Worm (Caenorhabditis elegans): ENCODE measurements around the gene spp-19.

spp-19 gene

DNA sequence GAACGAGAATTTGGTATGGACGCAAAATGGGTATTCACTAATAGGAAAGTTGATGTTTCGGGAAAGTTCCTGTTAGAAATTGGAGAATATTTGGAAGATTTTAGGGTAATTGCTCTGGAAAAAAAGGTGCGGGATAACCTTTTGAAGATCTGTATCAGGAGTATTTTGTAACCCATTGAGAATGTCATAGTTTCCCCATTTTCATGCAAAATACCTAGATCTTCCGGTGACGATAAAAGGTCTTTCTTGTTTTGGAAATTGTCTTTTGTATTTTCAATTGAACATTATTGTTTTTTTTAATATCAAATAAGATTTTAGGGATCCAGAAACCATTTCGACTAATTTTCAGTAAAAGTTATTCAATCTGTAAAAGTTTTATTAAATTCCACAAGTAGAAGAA, at the start of gene spp-19:
TSS of gene spp-19 (minus strand) at position 101 of the 400 bp plus-strand sequence.
- TF ChIP-seq vab-15 (tag; optimal IDR thresholded peaks at IDR 0.05) (no peak), zip-4 (GFP tag; optimal IDR thresholded peaks at IDR 0.05) (no peak), unc-62 (GFP tag; optimal IDR thresholded peaks at IDR 0.05) (no peak), sptf-1 (tag; optimal IDR thresholded peaks at IDR 0.05) (no peak), snu-23 (GFP tag; optimal IDR thresholded peaks at IDR 0.05) (no peak), ztf-11 (tag; optimal IDR thresholded peaks at IDR 0.05) (no peak), nhr-237 (tag; optimal IDR thresholded peaks at IDR 0.05) (no peak), unc-98 (GFP tag; IDR thresholded peaks at IDR 0.05) (no peak), ceh-63 (GFP tag; optimal IDR thresholded peaks at IDR 0.05) (no peak), tbx-2 (tag; optimal IDR thresholded peaks at IDR 0.05) (no peak), C16A3.4 (tag; optimal IDR thresholded peaks at IDR 0.05) (no peak)

DNA sequence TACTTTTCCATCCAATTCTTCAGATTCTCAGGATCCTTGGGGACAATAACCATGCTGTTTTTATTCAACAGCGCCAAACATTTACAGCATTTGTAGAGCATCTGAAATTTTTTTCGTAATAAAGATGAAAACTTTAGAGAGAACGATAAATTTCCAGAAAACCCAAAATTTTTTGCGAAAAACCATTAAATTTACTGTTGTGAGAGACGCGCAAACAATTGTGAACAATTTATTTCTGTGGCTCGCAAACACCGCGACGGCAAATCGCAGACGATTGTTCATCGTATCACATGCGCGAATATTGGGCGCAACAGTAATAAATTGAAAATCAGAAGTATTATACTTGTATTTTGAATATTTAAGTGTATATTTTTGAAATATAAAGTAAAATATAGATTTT, 49.6 kb upstream of the spp-19 start, which contains the start of gene gon-14:
TSS of gene gon-14 (minus strand) at position 101 of the 400 bp plus-strand sequence.
- TF ChIP-seq lin-14 (GFP tag; optimal IDR thresholded peaks at IDR 0.05) (no peak), lin-39 (tag; optimal IDR thresholded peaks at IDR 0.05) (no peak), F16B12.6 (tag; optimal IDR thresholded peaks at IDR 0.05) (no peak), nhr-11 (tag; optimal IDR thresholded peaks at IDR 0.05) (no peak), C16A3.4 (tag; optimal IDR thresholded peaks at IDR 0.05) (no peak), zag-1 (tag; optimal IDR thresholded peaks at IDR 0.05) (no peak), sptf-1 (tag; optimal IDR thresholded peaks at IDR 0.05) (no peak), fkh-4 (tag; optimal IDR thresholded peaks at IDR 0.05; ENCODE audit: borderline replicate concordance) (no peak), mef-2 (tag; optimal IDR thresholded peaks at IDR 0.05) (no peak), ceh-88 (GFP tag; IDR thresholded peaks at IDR 0.05) (no peak), isw-1 (GFP tag; IDR thresholded peaks at IDR 0.05) (no peak)

DNA sequence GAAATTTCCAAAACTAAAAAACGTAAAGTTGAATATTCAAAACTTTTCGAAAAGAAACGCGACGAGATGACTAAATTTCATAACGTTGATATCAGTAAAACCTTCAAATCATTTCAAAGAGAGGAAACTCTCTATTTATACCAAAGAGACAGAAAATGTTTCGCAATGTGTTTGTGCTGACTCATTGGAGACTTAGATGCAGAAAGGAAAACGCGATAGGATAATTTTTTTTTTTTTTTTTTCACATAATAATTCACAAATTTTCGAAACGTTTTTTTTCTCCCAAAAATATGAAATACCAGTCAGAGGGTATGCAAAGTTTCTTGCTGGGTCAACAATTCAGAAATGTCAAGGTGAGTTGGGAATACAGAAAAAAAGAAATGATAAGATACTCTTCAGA, 44.7 kb upstream of the spp-19 start:
- TF ChIP-seq unc-30 (tag; optimal IDR thresholded peaks at IDR 0.05) = no peak
- TF ChIP-seq mep-1 (tag; optimal IDR thresholded peaks at IDR 0.05) = no peak
- peak; percentile 32 for TF ChIP-seq skn-1 (tag; optimal IDR thresholded peaks at IDR 0.05)
- no peak for TF ChIP-seq efl-1 (optimal IDR thresholded peaks at IDR 0.05)
- TF ChIP-seq efl-1 (GFP tag; optimal IDR thresholded peaks at IDR 0.05 in 1 of 2) = peak in 1 of 2 experiments; percentile 88
- peak in 1 of 2 experiments; percentile 8 for TF ChIP-seq lsy-2 (tag; optimal IDR thresholded peaks at IDR 0.05)
- no peak for TF ChIP-seq xbp-1 (tag; optimal IDR thresholded peaks at IDR 0.05)
- no peak for TF ChIP-seq C16A3.4 (tag; optimal IDR thresholded peaks at IDR 0.05)
- peak in 2 of 6 experiments; percentile 6 to 22 for TF ChIP-seq elt-3 (tag; optimal IDR thresholded peaks at IDR 0.05)
- TF ChIP-seq ets-5 (GFP tag; IDR thresholded peaks at IDR 0.05) = no peak

DNA sequence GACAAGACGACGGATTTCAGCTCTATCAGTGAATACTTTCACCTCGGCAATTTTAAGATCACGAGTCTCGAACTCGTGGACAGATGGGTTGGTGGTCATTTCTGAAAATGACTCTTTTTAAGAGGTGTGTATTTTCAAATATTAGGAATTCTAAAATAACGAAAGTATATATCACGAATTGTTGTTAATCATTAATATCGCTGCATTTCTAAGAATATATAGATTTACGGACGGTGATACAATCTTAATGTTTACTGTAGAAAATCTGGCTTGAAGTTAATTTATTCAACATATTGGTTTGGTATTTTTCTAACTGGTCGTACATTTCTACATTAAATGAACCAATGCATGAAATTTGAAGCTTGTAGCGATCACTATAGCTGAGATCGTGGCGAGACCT, 43.8 kb upstream of the spp-19 start, which contains the start of gene ZK1055.7:
TSS of gene ZK1055.7 (minus strand) at position 101 of the 400 bp plus-strand sequence.
- TF ChIP-seq efl-1 (optimal IDR thresholded peaks at IDR 0.05) (no peak), efl-1 (GFP tag; optimal IDR thresholded peaks at IDR 0.05 in 1 of 2) (peak in 1 of 2 experiments; percentile 50), nhr-76 (tag; optimal IDR thresholded peaks at IDR 0.05) (no peak), efl-3 (GFP tag; optimal IDR thresholded peaks at IDR 0.05) (no peak), unc-130 (tag; optimal IDR thresholded peaks at IDR 0.05) (no peak), mep-1 (tag; optimal IDR thresholded peaks at IDR 0.05) (no peak), vab-15 (tag; optimal IDR thresholded peaks at IDR 0.05) (no peak)

DNA sequence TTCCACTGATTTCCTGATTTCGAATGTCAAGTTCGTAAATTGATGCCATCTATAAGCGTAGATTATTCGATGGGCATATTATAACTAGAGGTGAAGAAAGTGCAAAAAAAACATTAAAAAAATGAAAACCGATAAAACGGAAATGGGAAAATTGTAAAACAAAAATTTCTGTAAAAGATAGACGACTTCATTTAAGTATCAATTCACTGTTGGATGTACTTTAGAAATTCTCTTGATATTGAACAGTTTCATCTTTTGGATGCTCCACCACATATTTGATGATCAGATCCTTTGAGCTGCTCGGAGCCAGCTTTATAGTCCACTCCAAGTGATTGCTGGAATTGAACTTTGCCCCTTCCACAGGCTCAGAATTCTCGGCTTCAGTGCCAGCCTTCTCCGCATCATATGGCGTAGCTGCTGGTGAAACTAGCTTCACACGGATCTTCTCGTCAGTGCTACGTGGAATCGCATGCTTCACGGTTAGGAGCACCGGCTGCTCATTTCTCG, 41.1 kb upstream of the spp-19 start, which contains the start of gene ZK1055.6:
TSS of gene ZK1055.6 (minus strand) at position 51 of the 507 bp plus-strand sequence.
- TF ChIP-seq ceh-63 (GFP tag; optimal IDR thresholded peaks at IDR 0.05) (no peak), hlh-4 (tag; optimal IDR thresholded peaks at IDR 0.05) (no peak), egl-27 (tag; optimal IDR thresholded peaks at IDR 0.05) (no peak), nhr-76 (tag; optimal IDR thresholded peaks at IDR 0.05) (no peak)

Measured in whole organism, L1 larva.